Fruit fly (Drosophila melanogaster): ENCODE data around the gene M6.

Gene M6

DNA sequence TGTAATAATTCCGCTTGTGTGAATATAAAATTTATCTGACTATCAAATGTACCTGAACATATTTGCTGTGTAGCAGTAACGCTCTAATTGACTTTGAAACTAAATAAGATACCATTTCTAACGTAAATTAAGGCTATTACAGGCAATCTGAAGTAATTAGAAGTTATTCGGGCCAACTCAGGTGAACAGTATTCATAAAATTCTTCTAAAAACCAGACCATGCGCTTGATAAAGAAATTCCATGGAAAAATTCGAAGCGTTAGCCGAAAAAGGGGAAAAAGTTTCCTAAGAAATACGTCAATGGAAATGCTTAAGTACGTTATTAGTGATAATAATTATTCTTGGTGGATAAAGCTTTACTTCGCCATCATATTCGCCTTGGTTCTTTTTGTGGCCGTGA, 26.7 kb downstream of the M6 start, which contains the start of gene ppk5:
TSS of gene ppk5 (plus strand) at position 301 of the 400 bp plus-strand sequence.
- TF ChIP-seq noc (tag; optimal IDR thresholded peaks at IDR 0.05), result no peak

DNA sequence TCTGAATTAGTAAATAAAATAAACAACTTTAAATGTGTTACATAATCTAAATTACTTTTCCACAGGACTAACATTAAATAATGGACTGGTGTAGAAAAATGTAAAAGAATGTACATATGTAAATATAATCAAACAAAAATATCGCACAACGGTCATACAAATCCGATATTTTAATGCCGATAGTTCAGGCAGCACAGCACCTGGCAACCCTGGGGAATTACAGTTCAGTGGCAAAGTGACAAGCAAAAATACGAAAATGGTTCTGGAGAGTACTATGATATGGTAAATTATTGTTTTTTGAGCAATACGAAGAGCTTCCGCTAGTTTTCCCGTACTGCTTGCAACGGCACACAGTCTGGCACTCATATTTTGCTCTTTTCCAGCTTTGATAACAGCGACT, 29.2 kb downstream of the M6 start, which contains the start of gene Rpn10:
TSS of gene Rpn10 (plus strand) at position 144 of the 400 bp plus-strand sequence.
- TF ChIP-seq noc (tag; optimal IDR thresholded peaks at IDR 0.05), result no peak

DNA sequence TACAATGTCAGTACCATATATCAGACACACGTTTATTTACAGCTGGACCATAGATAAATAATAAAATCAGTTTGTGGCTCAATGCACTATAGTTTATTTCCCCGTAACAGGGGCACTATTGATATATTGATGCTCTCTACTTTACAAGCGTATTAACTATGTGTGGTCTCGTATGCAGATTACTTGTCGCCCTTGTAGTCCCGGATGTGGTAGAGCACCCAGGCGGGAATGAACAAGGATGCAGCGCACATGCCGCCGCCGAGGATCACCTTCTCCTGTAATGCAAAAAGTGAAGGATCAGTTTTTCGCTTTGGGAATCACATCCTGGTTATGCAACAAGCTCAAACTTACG, 31.2 kb downstream of the M6 start:
- TF ChIP-seq noc (tag; optimal IDR thresholded peaks at IDR 0.05), result no peak

DNA sequence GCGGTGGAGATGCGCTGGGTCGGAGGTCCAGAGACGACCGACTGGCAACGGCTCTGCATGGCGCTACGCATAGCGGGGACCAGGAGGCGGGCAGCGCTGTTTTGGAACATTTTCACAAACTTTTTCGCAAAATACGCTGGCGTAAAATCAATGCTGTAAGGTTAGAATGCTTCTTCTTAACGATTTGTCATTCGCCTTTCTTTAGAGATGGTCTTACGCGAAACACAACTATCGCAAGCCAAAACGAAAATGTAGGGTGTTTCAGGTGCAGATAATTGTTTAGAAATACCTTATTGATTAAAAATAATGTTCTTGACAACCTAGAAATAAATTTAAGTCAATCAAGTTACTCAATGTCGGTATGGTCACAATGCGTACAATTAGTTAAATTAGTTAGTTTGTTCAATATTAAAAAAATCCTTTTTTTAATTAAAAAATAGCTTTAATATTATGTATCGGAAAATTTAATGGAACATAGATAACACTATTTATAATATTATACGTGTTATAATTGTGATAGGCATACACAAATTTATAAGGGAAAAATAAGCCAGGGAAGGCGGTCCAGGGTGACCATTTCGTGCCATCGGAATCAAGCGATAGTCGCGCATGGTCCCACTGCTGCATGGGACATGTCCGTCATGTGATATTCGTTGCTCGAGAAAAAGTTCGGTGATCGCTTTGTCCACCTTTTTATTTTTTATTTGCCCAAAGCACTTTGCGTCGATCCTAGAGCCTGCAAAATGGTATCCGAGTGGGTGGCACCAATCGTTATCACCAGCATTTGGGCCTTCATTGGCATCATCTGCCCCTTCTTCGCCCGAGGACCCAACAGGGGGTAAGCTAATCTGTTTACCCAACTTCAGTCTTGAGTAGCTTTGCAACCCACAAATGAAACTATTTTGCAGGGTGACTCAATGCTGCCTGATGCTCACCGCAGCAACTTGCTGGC, 31.9 kb downstream of the M6 start, which contains the start of the genes COX8 and VhaM9.7-b:
TSS of gene COX8 (minus strand) at position 203 of the 952 bp plus-strand sequence.
TSS of gene VhaM9.7-b (plus strand) at position 618 of the 952 bp plus-strand sequence.
- TF ChIP-seq noc (tag; optimal IDR thresholded peaks at IDR 0.05), result no peak

DNA sequence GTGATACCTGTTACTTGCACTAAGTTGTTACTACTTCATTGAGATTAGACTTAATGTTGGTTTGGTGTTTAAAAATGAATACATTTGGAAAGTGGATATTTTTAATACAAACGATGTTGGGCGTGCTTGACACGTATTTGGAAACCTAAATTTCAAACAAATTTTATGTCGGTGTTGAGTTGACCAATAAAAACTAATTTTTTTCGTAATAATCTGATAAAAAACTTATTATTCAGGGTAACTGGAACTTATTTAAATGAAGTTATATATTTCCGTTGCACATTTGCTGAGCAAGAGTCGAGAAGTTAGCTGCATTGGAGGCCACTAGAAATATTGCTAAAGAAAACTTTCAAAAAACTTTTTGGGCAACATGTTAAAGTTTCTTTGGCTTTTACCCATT, 34.4 kb downstream of the M6 start, which contains the start of gene CG33290:
TSS of gene CG33290 (plus strand) at position 301 of the 400 bp plus-strand sequence.
- no peak for TF ChIP-seq noc (tag; optimal IDR thresholded peaks at IDR 0.05)

DNA sequence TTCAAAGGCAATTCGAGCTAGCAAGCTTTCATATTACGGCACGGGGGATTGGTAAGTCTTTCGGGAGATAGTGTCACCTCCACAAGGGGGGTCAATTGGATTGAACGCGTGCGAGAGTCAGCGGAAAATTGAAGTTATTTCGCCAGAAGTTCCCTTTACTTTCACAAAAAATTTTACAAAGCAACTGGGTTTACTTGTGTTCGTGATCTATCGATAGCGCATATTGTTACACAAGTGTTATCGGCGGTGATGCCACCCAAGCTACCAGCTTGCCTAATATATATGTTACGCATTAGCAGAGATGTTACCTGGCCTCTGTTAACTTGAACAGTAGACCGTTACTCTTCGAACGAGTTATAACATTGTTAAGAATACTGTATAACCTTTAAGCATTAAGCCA, 47.1 kb downstream of the M6 start, which contains the start of gene Wnk:
TSS of gene Wnk (minus strand) at position 177 of the 400 bp plus-strand sequence.
- no peak for TF ChIP-seq noc (tag; optimal IDR thresholded peaks at IDR 0.05)

DNA sequence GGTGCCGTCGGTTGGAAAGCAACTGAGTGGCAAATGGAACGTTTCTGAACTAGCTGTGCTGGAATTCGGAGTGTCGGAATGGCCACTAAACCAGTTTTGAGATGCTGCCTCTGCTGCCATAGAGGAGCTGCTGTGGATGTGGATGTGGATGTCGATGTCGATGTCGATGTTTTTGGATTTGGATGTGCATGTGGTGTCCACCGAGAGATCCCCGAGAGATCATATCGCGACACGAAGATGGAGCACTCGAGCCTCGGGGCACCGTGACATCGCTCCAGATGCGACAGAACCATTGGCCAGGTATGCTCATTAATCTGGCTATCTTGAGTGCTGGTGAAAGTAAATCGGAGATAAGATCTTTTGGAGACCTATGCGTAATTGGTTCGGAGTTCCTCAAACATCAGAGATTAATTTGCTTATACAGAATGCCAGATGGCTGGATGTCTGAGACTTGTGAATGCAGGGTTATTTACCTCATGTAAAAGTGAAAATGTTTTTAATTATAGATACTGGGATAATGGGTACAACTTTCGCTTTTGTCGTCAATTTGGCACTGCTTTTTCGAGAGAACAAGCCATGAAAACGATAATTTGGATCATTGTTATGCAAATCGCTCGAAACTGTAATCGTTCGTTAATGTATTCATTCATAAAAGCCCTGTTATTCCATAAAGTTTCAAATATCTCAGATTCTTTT, 50.7 kb downstream of the M6 start, which contains the start of gene CG7173:
TSS of gene CG7173 (minus strand) at position 51 of the 696 bp plus-strand sequence.
- no peak for TF ChIP-seq noc (tag; optimal IDR thresholded peaks at IDR 0.05)

DNA sequence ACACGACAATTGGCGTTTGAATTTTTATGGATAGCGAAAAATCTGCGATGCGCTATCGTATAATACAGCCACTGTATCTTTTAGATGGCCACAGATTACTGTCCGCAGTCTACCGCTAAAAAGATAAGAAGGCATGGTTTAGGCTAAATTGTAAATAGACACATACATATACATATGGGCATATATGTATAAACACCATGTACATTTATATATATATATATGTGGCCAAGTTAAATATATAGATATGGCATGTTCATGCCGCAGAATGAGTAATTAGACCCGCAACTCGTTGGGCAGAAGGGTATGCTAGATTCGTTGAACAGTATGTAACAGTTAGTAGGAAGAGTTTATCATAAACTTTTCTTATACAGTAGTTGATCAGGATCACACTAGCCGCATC, 54.4 kb downstream of the M6 start, which contains the start of gene CapaR:
TSS of gene CapaR (minus strand) at position 101 of the 400 bp plus-strand sequence.
- TF ChIP-seq noc (tag; optimal IDR thresholded peaks at IDR 0.05), result no peak
